Worm (Caenorhabditis elegans): ENCODE measurements around the gene F43E2.11.

DNA sequence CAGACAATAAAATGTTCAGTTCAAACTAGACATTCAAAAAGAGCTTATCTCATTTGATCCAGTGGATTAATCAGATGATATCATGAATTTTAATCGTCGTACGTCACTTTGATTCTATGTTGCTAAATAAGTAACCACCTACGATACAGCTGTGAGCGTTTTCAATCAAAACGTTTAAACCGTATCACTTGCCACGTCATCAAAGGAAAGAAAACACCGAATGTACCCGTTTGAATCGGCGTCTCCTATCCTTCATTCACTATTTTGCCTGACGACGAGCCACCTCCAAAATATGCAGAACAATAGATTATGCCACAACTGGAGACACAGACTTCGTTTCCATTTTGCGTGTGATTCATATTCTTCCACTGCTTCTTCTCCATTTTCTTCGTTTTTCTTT lies 24.2 kb downstream of the F43E2.11 start:
- TF ChIP-seq pha-4 (tag; optimal IDR thresholded peaks at IDR 0.05) (no peak), atf-7 (tag; optimal IDR thresholded peaks at IDR 0.05) (no peak), tbx-9 (tag; optimal IDR thresholded peaks at IDR 0.05; ENCODE audit: borderline replicate concordance) (no peak), snpc-4 (GFP tag; optimal IDR thresholded peaks at IDR 0.05) (no peak), snpc-4 (tag; optimal IDR thresholded peaks at IDR 0.05) (no peak), mes-4 (tag; optimal IDR thresholded peaks at IDR 0.05) (no peak), nhr-179 (tag; optimal IDR thresholded peaks at IDR 0.05) (no peak), athp-1 (tag; optimal IDR thresholded peaks at IDR 0.05) (no peak), somi-1 (GFP tag; optimal IDR thresholded peaks at IDR 0.05) (no peak), unc-62 (GFP tag; optimal IDR thresholded peaks at IDR 0.05) (no peak)

All from whole organism, young adult.